Worm (Caenorhabditis elegans): ENCODE results near the gene swan-1.
A peak's percentile ranks its signal among the peaks of the same experiment; 100 is the strongest.

- TF ChIP-seq rnt-1 (tag; optimal IDR thresholded peaks at IDR 0.05): peak; percentile 26
- no peak for TF ChIP-seq ets-5 (GFP tag; IDR thresholded peaks at IDR 0.05)
- no peak for TF ChIP-seq nhr-90 (tag; optimal IDR thresholded peaks at IDR 0.05; ENCODE audit: poor library complexity)
- no peak for TF ChIP-seq aly-2 (tag; optimal IDR thresholded peaks at IDR 0.05)
- TF ChIP-seq skn-1 (tag; optimal IDR thresholded peaks at IDR 0.05): no peak
- TF ChIP-seq ztf-11 (tag; optimal IDR thresholded peaks at IDR 0.05): no peak
- no peak for TF ChIP-seq fos-1 (tag; optimal IDR thresholded peaks at IDR 0.05)
- no peak for TF ChIP-seq C34B4.2 (tag; optimal IDR thresholded peaks at IDR 0.05)
- no peak for TF ChIP-seq hpl-2 (GFP tag; optimal IDR thresholded peaks at IDR 0.05)
- no peak for TF ChIP-seq ces-1 (GFP tag; optimal IDR thresholded peaks at IDR 0.05)
- no peak for TF ChIP-seq ama-1 (optimal IDR thresholded peaks at IDR 0.05)
- TF ChIP-seq ceh-82 (tag; optimal IDR thresholded peaks at IDR 0.05): no peak
- TF ChIP-seq fkh-10 (GFP tag; optimal IDR thresholded peaks at IDR 0.05): no peak
These were observed at the start of gene swan-1 for ce11 chrV:13807232-13807631.
